Fruit fly (Drosophila melanogaster) Kc167 (cell line): Measurements from ENCODE around the gene CG14841.

Experiments
- Myc ChIP-seq: fragments of >200 bp; optimal IDR thresholded peaks from 2 replicates; lab custom pipeline; 2017; ENCODE audit warnings: missing external identifiers
- Sin3A ChIP-seq: fragments of >200 bp; optimal IDR thresholded peaks from 2 replicates; lab custom pipeline; 2018; ENCODE audit warnings: missing external identifiers
- h ChIP-seq: fragments of >200 bp; optimal IDR thresholded peaks from 3 replicates; lab custom pipeline; 2018; ENCODE audit warnings: missing external identifiers
- insv ChIP-seq: fragments of >200 bp; optimal IDR thresholded peaks from 3 replicates; lab custom pipeline; 2018; ENCODE audit warnings: missing external identifiers
- psq ChIP-seq: fragments of >200 bp; optimal IDR thresholded peaks from 2 replicates; lab custom pipeline; 2017; ENCODE audit warnings: missing external identifiers
- ttk ChIP-seq: sonication (Bioruptor generic); optimal IDR thresholded peaks from 2 replicates; lab custom pipeline; 2017; ENCODE audit warnings: missing external identifiers

The CG14841 gene

dm6 chr3R:14294397-14295018 is 32.3 kb upstream of the CG14841 start:
- no peak for TF ChIP-seq ttk (lab: Kevin White, UChicago)
- no peak for TF ChIP-seq h (lab: Kevin White, UChicago)

- TF ChIP-seq psq (lab: Kevin White, UChicago) (no peak), insv (lab: Kevin White, UChicago) (no peak), Myc (lab: Kevin White, UChicago) (no peak), h (lab: Kevin White, UChicago) (no peak), ttk (lab: Kevin White, UChicago) (no peak), Sin3A (no peak)
These were observed 30.1 kb upstream of the CG14841 start for dm6 chr3R:14292307-14292711.

- TF ChIP-seq Sin3A: no peak
- TF ChIP-seq Myc (lab: Kevin White, UChicago): no peak
- no peak for TF ChIP-seq psq (lab: Kevin White, UChicago)
- no peak for TF ChIP-seq insv (lab: Kevin White, UChicago)
- no peak for TF ChIP-seq h (lab: Kevin White, UChicago)
- TF ChIP-seq ttk (lab: Kevin White, UChicago): no peak
These were observed 29.2 kb upstream of the CG14841 start for dm6 chr3R:14291431-14291830.

dm6 chr3R:14289958-14290835 is 28.0 kb upstream of the CG14841 start:
- TF ChIP-seq insv (lab: Kevin White, UChicago) (no peak), ttk (lab: Kevin White, UChicago) (no peak), psq (lab: Kevin White, UChicago) (no peak), h (lab: Kevin White, UChicago) (no peak), Myc (lab: Kevin White, UChicago) (no peak), Sin3A (no peak)

- no peak for TF ChIP-seq ttk (lab: Kevin White, UChicago)
- no peak for TF ChIP-seq Myc (lab: Kevin White, UChicago)
- TF ChIP-seq Sin3A: no peak
- no peak for TF ChIP-seq psq (lab: Kevin White, UChicago)
- TF ChIP-seq insv (lab: Kevin White, UChicago): no peak
- TF ChIP-seq h (lab: Kevin White, UChicago): no peak
These were observed 26.6 kb upstream of the CG14841 start, which contains the start of gene red for dm6 chr3R:14288669-14289383. red (plus strand) TSS chr3R:14289071.

- TF ChIP-seq Sin3A: no peak
- TF ChIP-seq ttk (lab: Kevin White, UChicago): no peak
- no peak for TF ChIP-seq psq (lab: Kevin White, UChicago)
- no peak for TF ChIP-seq h (lab: Kevin White, UChicago)
- no peak for TF ChIP-seq insv (lab: Kevin White, UChicago)
- TF ChIP-seq Myc (lab: Kevin White, UChicago): no peak
These were observed 25.8 kb upstream of the CG14841 start for dm6 chr3R:14287980-14288379.

- no peak for TF ChIP-seq Sin3A
These were observed 24.3 kb upstream of the CG14841 start, which contains the start of gene trx for dm6 chr3R:14286320-14287190. trx (minus strand) TSS chr3R:14286903.

- TF ChIP-seq psq (lab: Kevin White, UChicago): no peak
- no peak for TF ChIP-seq h (lab: Kevin White, UChicago)
- TF ChIP-seq ttk (lab: Kevin White, UChicago): no peak
- TF ChIP-seq Sin3A: no peak
- no peak for TF ChIP-seq insv (lab: Kevin White, UChicago)
- TF ChIP-seq Myc (lab: Kevin White, UChicago): no peak
These were observed 23.1 kb upstream of the CG14841 start for dm6 chr3R:14285059-14285953.

dm6 chr3R:14284422-14284760 is 22.2 kb upstream of the CG14841 start:
- TF ChIP-seq ttk (lab: Kevin White, UChicago) (no peak), insv (lab: Kevin White, UChicago) (no peak), h (lab: Kevin White, UChicago) (no peak), Sin3A (no peak), Myc (lab: Kevin White, UChicago) (no peak), psq (lab: Kevin White, UChicago) (no peak)

- no peak for TF ChIP-seq h (lab: Kevin White, UChicago)
- no peak for TF ChIP-seq psq (lab: Kevin White, UChicago)
- TF ChIP-seq ttk (lab: Kevin White, UChicago): no peak
- no peak for TF ChIP-seq Myc (lab: Kevin White, UChicago)
- TF ChIP-seq Sin3A: no peak
These were observed 21.7 kb upstream of the CG14841 start for dm6 chr3R:14283754-14284421.
